Worm (Caenorhabditis elegans): ENCODE data around the gene K08B4.7.
A peak's percentile ranks its signal among the peaks of the same experiment; 100 is the strongest.

Gene K08B4.7

ce11 chrIV:6083550-6084041, 8.6 kb downstream of the K08B4.7 start, which contains the start of gene ugt-20 (continued):
- no peak for TF ChIP-seq zfh-2 (GFP tag; conservative IDR thresholded peaks at IDR 0.05)
- peak; percentile 20; the same call in 1 of the 2 replicates for TF ChIP-seq cebp-1 (GFP tag; IDR thresholded peaks at IDR 0.05)
- no peak for TF ChIP-seq cebp-1 (tag; optimal IDR thresholded peaks at IDR 0.05)
- TF ChIP-seq nhr-120 (GFP tag; IDR thresholded peaks at IDR 0.05) = no peak
- TF ChIP-seq ztf-26 (tag; optimal IDR thresholded peaks at IDR 0.05) = no peak
- TF ChIP-seq mcd-1 (GFP tag; IDR thresholded peaks at IDR 0.05) = no peak
- TF ChIP-seq ceh-40 (GFP tag; IDR thresholded peaks at IDR 0.05) = no peak
- TF ChIP-seq ztf-22 (GFP tag; optimal IDR thresholded peaks at IDR 0.05) = no peak
- no peak for TF ChIP-seq nfyb-1 (GFP tag; IDR thresholded peaks at IDR 0.05)
- peak; percentile 44 for TF ChIP-seq lin-40 (tag; optimal IDR thresholded peaks at IDR 0.05)
- peak; percentile 0 for TF ChIP-seq ZK185.1 (tag; optimal IDR thresholded peaks at IDR 0.05; ENCODE audit: poor library complexity, severe bottlenecking)
- TF ChIP-seq mxl-1 (tag; optimal IDR thresholded peaks at IDR 0.05) = no peak
- no peak for TF ChIP-seq ceh-91 (GFP tag; IDR thresholded peaks at IDR 0.05)
- no peak for TF ChIP-seq F39B2.1 (GFP tag; IDR thresholded peaks at IDR 0.05)
- TF ChIP-seq atf-7 (tag; optimal IDR thresholded peaks at IDR 0.05) = peak; percentile 26

DNA sequence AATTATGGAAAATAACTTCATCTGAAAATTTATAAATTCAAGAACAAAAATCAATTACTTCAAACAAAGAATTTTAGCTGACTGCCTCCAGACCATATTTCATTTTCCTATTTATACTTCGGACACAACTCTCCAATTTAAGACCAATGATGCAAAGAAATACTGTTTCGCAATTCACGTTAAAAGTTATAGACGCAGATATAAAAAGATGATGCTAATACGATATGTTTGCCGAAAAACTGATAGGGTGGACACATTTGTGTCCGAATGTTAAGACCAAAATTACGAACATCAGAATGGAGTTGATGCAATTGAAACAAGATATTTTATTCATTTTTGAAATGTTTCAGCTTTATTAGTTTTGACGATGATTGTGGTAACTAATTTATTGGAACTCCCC, 12.3 kb downstream of the K08B4.7 start, which contains the start of gene ugt-19:
Gene ugt-19 (minus strand): TSS at position 28 of the 400 bp plus-strand sequence.
- no peak for TF ChIP-seq pbrm-1 (GFP tag; IDR thresholded peaks at IDR 0.05)
- TF ChIP-seq sdz-38 (tag; optimal IDR thresholded peaks at IDR 0.05) = no peak
- TF ChIP-seq somi-1 (GFP tag; optimal IDR thresholded peaks at IDR 0.05) = no peak
- peak; percentile 74; the same call in 1 of the 2 replicates for TF ChIP-seq cebp-1 (GFP tag; IDR thresholded peaks at IDR 0.05)
- peak; percentile 89 for TF ChIP-seq cebp-1 (tag; optimal IDR thresholded peaks at IDR 0.05)
- TF ChIP-seq C06A6.2 (GFP tag; conservative IDR thresholded peaks at IDR 0.05) = no peak
- TF ChIP-seq die-1 (tag; optimal IDR thresholded peaks at IDR 0.05) = no peak
- no peak for TF ChIP-seq attf-6 (GFP tag; IDR thresholded peaks at IDR 0.05)
- no peak for TF ChIP-seq bed-1 (GFP tag; IDR thresholded peaks at IDR 0.05)
- peak; percentile 71 for TF ChIP-seq nhr-80 (tag; optimal IDR thresholded peaks at IDR 0.05)
- no peak for TF ChIP-seq ztf-6 (GFP tag; IDR thresholded peaks at IDR 0.05)
- no peak for TF ChIP-seq hmg-20 (GFP tag; IDR thresholded peaks at IDR 0.05)
- TF ChIP-seq mcd-1 (GFP tag; IDR thresholded peaks at IDR 0.05) = no peak
- no peak for TF ChIP-seq ZK185.1 (tag; optimal IDR thresholded peaks at IDR 0.05; ENCODE audit: poor library complexity, severe bottlenecking)
- no peak for TF ChIP-seq dox-1 (GFP tag; IDR thresholded peaks at IDR 0.05)
- TF ChIP-seq tbx-9 (tag; optimal IDR thresholded peaks at IDR 0.05; ENCODE audit: borderline replicate concordance) = no peak

DNA sequence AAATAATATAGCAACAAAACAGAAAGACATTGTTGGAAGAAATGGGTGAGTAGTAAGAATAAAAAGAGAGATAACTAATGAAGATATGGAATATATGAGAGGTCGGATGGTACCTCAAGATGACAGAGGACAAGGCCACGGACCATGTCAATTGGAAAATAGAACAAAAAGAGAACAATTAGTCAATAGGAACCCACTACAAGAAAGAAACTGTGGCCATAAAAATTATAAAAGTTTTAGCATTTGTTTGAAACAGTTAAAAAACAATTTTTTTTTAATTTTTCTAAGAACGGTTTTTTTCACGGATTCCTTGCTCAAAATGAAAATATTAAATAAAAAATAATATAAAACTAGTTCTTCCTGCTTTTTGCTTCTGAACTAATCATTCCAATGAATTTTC, 16.1 kb downstream of the K08B4.7 start, which contains the start of gene cpg-20:
Gene cpg-20 (minus strand): TSS at position 101 of the 400 bp plus-strand sequence.
- TF ChIP-seq nhr-179 (tag; optimal IDR thresholded peaks at IDR 0.05) (no peak), ztf-3 (GFP tag; optimal IDR thresholded peaks at IDR 0.05) (no peak), let-526 (GFP tag; IDR thresholded peaks at IDR 0.05) (no peak)

DNA sequence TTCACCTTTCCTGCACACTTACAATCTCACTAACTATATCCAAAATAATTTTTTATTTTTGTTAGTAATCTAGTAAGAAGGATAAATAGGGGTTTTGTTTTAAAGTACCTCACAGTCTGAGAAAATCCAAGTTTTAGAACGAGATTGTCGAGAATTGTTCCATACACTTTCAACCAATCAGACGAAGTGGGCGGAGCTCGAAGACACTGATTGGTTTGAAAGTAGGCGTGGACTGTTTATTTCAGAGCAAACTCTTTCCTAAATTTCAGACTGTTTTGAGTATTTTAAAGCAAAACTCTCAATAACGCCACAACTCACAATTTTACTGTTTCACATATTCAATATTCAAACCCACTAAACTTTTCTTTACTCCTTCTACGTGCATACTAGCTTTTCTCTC, 21.2 kb downstream of the K08B4.7 start:
- TF ChIP-seq nfyb-1 (GFP tag; IDR thresholded peaks at IDR 0.05) = 0 out of 2 replicates have a peak, but pooled peaks have one; percentile 29
- no peak for TF ChIP-seq die-1 (tag; optimal IDR thresholded peaks at IDR 0.05)

DNA sequence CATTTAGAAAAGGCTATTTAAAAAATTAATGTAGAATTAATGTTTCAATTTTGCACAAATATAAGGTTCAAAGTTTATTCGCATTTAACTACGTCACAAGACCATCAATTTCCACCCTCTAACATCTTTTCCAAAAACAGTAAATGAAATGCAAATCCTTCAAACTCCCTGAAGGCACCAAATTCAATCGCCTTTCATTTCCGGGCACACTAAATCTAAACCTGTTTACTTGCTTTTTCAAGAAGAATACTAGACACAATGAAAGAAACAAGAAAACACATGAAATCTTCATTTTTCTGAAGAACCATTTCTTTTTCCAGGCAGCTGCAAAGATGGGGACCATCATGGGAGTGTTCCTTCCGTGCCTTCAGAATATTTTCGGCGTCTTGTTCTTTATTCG, 27.0 kb downstream of the K08B4.7 start:
- TF ChIP-seq athp-1 (tag; optimal IDR thresholded peaks at IDR 0.05) (no peak), bed-2 (GFP tag; IDR thresholded peaks at IDR 0.05) (no peak), atf-7 (tag; optimal IDR thresholded peaks at IDR 0.05) (no peak), hlh-12 (tag; optimal IDR thresholded peaks at IDR 0.05) (no peak), ccch-3 (GFP tag; optimal IDR thresholded peaks at IDR 0.05) (no peak), madf-6 (GFP tag; IDR thresholded peaks at IDR 0.05) (no peak), mxl-1 (tag; optimal IDR thresholded peaks at IDR 0.05) (no peak), akir-1 (GFP tag; optimal IDR thresholded peaks at IDR 0.05) (no peak), egrh-3 (GFP tag; IDR thresholded peaks at IDR 0.05) (no peak), zim-3 (tag; optimal IDR thresholded peaks at IDR 0.05) (no peak), attf-6 (GFP tag; IDR thresholded peaks at IDR 0.05) (no peak), nhr-120 (GFP tag; IDR thresholded peaks at IDR 0.05) (no peak), snpc-1.3 (tag; optimal IDR thresholded peaks at IDR 0.05; ENCODE audit: insufficient read depth) (no peak), D2030.7 (GFP tag; IDR thresholded peaks at IDR 0.05) (no peak), Y53F4B.3 (GFP tag; IDR thresholded peaks at IDR 0.05) (no peak)
